Worm (Caenorhabditis elegans) whole organism, young adult: ENCODE data around the gene srd-45.

ENCODE experiments used
- T07F8.4 ChIP-seq: sonication (generic microtip); optimal IDR thresholded peaks from 2 replicates; lab custom pipeline; 2016; ENCODE audit warnings: mild to moderate bottlenecking, missing genetic modification characterization, moderate library complexity, missing compliant biosample characterization
- Y95B8A.8 ChIP-seq: fragments of 200-800 bp; sonication (Bioruptor generic); IDR thresholded peaks from 2 replicates; pipeline ENCODE4 v1.3.6; 2022; ENCODE audit warnings: missing genetic modification reagents, missing genetic modification characterization, missing compliant biosample characterization
- ama-1 ChIP-seq, 3 experiments: fragments of 150-350 bp in 1 of 3; sonication (generic microtip) in 2 of 3; optimal IDR thresholded peaks; 2 replicates each; lab custom pipeline; 2014 to 2018; ENCODE audit warnings: missing biosample characterization in 2 of 3, missing genetic modification characterization in 2 of 3, missing genetic modification reagents in 2 of 3
- hmg-20 ChIP-seq: fragments of 200-800 bp; sonication (Bioruptor generic); IDR thresholded peaks from 2 replicates; pipeline ENCODE4 v1.3.6; 2022; ENCODE audit warnings: missing genetic modification reagents, missing genetic modification characterization, missing compliant biosample characterization
- madf-6 ChIP-seq: fragments of 200-800 bp; sonication (Bioruptor generic); IDR thresholded peaks from 2 replicates; pipeline ENCODE4 v1.3.6; 2022; ENCODE audit warnings: missing genetic modification reagents, missing genetic modification characterization, missing compliant biosample characterization
- madf-8 ChIP-seq: fragments of 200-800 bp; sonication (Bioruptor generic); conservative IDR thresholded peaks from 2 replicates; pipeline ENCODE4 v1.3.6; 2022; ENCODE audit warnings: missing genetic modification reagents, missing genetic modification characterization, missing compliant biosample characterization
- unc-130 ChIP-seq: sonication (generic microtip); optimal IDR thresholded peaks from 2 replicates; lab custom pipeline; 2016; ENCODE audit warnings: missing genetic modification reagents, missing genetic modification characterization, missing compliant biosample characterization

DNA sequence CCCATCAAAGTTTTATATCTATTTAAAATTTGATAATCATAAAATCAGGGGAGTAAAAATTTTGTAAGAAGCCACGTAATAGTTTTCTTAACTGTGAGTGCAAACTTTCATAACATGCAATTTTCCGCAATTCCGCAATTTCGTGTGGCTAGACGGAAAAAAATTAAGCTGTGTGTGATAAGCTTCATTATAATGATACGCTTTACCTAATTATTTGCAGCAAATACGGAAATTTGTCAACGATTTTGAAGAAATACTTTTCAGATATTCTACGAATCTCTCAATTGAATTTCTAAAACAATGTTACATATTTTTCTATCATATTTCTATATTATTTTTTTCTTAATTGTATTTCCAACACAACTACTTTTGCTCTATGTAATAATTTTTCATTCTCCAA lies 3.0 kb downstream of the srd-45 start, which contains the start of gene srd-46:
- TF ChIP-seq madf-6 (GFP tag; lab: Robert Waterston, UW) (no peak), hmg-20 (no peak), madf-8 (no peak), Y95B8A.8 (GFP tag; lab: Robert Waterston, UW) (no peak), T07F8.4 (tag; lab: Kevin White, UChicago) (no peak), unc-130 (GFP tag; lab: Kevin White, UChicago) (no peak), ama-1 (optimal IDR thresholded peaks at IDR 0.05; lab: Kevin White, UChicago) (no peak), ama-1 (GFP tag; optimal IDR thresholded peaks at IDR 0.05; lab: Kevin White, UChicago) (no peak)
